Fruit fly (Drosophila melanogaster) whole organism, adult: ENCODE results near the gene CG17127.

ENCODE experiments used
- CG11617 ChIP-seq: fragments of 200-800 bp; sonication (Bioruptor generic); optimal IDR thresholded peaks from 2 replicates; lab custom pipeline; 2017; ENCODE audit warnings: mild to moderate bottlenecking, missing biosample characterization, missing genetic modification reagents, missing genetic modification characterization
- CG12768 ChIP-seq: fragments of 200-800 bp; sonication (Bioruptor generic); optimal IDR thresholded peaks from 2 replicates; lab custom pipeline; 2017; ENCODE audit warnings: missing biosample characterization, missing genetic modification characterization, mild to moderate bottlenecking, moderate library complexity, missing genetic modification reagents
- CG14711 ChIP-seq: fragments of 200-800 bp; sonication (Bioruptor generic); optimal IDR thresholded peaks from 2 replicates; lab custom pipeline; 2018; ENCODE audit warnings: missing biosample characterization, mild to moderate bottlenecking, missing genetic modification characterization, moderate library complexity
- CG7101 ChIP-seq: fragments of 200-800 bp; sonication (Bioruptor generic); optimal IDR thresholded peaks from 2 replicates; lab custom pipeline; 2018; ENCODE audit warnings: missing biosample characterization, mild to moderate bottlenecking, missing genetic modification characterization, moderate library complexity
- Clk ChIP-seq: fragments of 200-800 bp; sonication (Bioruptor generic); optimal IDR thresholded peaks from 2 replicates; lab custom pipeline; 2017; ENCODE audit warnings: missing biosample characterization, missing genetic modification characterization
- Crg-1 ChIP-seq: fragments of 200-800 bp; sonication (Bioruptor generic); optimal IDR thresholded peaks from 2 replicates; lab custom pipeline; 2016; ENCODE audit warnings: missing biosample characterization, missing genetic modification characterization
- Hr96 ChIP-seq: fragments of 200-800 bp; sonication (Bioruptor generic); optimal IDR thresholded peaks from 2 replicates; lab custom pipeline; 2016; ENCODE audit warnings: missing biosample characterization, missing genetic modification characterization
- bab1 ChIP-seq: fragments of 200-800 bp; sonication (Bioruptor generic); optimal IDR thresholded peaks from 3 replicates; lab custom pipeline; 2019; ENCODE audit warnings: missing biosample characterization, mild to moderate bottlenecking, missing genetic modification characterization, moderate library complexity
- cnc ChIP-seq, 2 experiments: fragments of >200 bp; optimal IDR thresholded peaks; 2 replicates each; lab custom pipeline; 2017
- ovo ChIP-seq: fragments of 200-800 bp; sonication (Bioruptor generic); optimal IDR thresholded peaks from 2 replicates; lab custom pipeline; 2016; ENCODE audit warnings: missing biosample characterization, missing genetic modification characterization
- tj ChIP-seq: fragments of 200-800 bp; sonication (Bioruptor generic); optimal IDR thresholded peaks from 3 replicates; lab custom pipeline; 2017; ENCODE audit warnings: missing biosample characterization, mild to moderate bottlenecking, missing genetic modification characterization, moderate library complexity
- toe ChIP-seq: fragments of 200-800 bp; sonication (Bioruptor generic); optimal IDR thresholded peaks from 2 replicates; lab custom pipeline; 2016; ENCODE audit warnings: missing biosample characterization, missing genetic modification characterization

Gene CG17127

DNA sequence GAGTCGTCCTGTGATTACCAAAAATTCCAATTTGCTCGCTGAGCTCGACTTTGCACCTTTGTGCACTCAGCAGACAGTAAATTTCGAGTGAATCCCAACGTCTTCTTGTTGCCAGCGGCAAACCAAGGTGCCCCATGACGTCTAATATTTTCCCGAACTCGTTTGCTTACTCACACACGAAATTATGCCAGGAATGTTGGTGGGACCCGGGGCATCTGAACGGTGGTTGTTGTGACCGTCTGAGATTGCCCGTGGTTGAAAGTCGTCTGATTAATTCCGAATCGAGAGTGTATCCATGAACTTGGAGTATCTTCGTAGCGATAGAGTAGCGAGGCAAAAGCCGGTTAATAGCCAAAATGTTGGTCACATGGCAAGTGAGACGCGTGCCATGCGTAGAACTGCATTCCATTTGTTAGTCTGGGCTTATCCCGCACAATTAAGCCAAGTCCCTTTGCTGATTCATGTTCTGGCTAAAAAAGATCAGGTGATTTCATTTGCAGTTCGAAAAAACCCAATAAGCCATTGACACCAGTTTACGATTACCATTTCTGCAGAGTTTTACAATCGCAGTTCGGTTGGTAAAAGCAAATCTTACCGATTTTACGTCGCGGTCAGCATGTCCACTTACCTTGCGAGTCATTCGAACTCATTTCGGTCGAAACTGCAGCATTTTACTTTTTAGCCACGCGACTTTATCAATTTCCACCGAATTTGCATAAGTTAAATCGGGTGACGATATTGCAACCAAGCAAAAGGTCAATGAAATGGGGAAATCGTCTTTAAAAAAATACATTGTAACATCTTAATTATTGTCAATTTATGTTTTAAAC, 31.5 kb downstream of the CG17127 start:
- TF ChIP-seq bab1 (GFP tag; lab: Kevin White, UChicago) (peak; percentile 61), toe (GFP tag; lab: Kevin White, UChicago) (no peak), CG7101 (tag; lab: Kevin White, UChicago) (no peak), tj (GFP tag; lab: Kevin White, UChicago) (peak; percentile 97)

DNA sequence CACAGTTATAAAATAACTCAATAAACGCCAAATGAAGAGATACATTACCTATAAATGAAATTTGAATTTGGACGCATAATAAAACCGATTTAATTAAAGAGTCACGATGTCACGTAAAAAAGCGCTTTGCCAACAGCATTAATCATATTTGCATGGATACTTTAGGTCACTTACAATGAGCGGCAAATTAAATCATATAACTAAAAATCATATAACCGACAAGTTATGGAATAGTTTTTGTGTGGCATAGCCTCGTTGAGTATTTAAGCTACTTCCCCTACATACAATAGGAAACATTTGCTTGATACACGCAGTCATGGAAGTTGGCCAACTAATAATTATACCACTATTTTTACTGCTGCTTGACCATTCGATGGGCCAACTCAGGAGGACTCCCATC, 48.1 kb downstream of the CG17127 start, which contains the start of gene CG6508:
CG6508 (plus strand) TSS at position 301 of the 400 bp plus-strand sequence.
- no peak for TF ChIP-seq Clk (GFP tag; lab: Kevin White, UChicago)
- TF ChIP-seq CG14711 (tag; lab: Kevin White, UChicago), result no peak
- no peak for TF ChIP-seq Crg-1 (GFP tag; lab: Kevin White, UChicago)
- TF ChIP-seq CG12768, result no peak

DNA sequence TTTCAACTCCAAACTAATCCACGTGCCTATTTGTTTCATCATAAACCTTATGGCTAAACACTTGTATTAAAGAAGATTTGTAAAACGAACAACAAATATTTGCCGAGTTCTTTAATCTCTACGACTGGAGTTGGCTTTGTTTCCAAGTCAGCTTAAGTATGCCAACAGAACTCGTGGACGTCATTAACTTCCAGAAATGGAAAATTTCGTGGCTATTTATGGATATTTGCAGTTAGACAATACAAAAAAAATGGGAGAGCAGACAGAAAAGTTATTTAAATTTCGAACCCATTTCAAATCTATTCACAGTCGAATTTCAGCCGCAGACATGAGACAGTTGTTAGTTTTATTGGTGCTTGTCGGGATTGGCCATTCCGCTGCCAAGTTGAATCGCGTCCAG, 49.7 kb downstream of the CG17127 start, which contains the start of gene CG17134:
CG17134 (plus strand) TSS at position 301 of the 400 bp plus-strand sequence.
- TF ChIP-seq CG11617 (GFP tag; lab: Kevin White, UChicago) (no peak), ovo (GFP tag; lab: Kevin White, UChicago) (no peak), cnc (optimal IDR thresholded peaks at IDR 0.05; lab: Kevin White, UChicago) (no peak), Hr96 (GFP tag; lab: Kevin White, UChicago) (no peak)
